Worm (Caenorhabditis elegans) whole organism, L1 larva: ENCODE measurements around the gene F56D2.5.

Source experiments
- C04F5.9 ChIP-seq: sonication (generic microtip); optimal IDR thresholded peaks from 2 replicates; lab custom pipeline; 2016; ENCODE audit warnings: missing genetic modification characterization, missing compliant biosample characterization
- F16B12.6 ChIP-seq: fragments of 150-350 bp; optimal IDR thresholded peaks from 2 replicates; lab custom pipeline; 2014; ENCODE audit warnings: missing biosample characterization, missing genetic modification characterization
- Y116A8C.19 ChIP-seq: sonication (generic microtip); optimal IDR thresholded peaks from 2 replicates; lab custom pipeline; 2016; ENCODE audit warnings: missing compliant biosample characterization, missing genetic modification characterization, borderline replicate concordance
- aha-1 ChIP-seq: fragments of 150-350 bp; optimal IDR thresholded peaks from 2 replicates; lab custom pipeline; 2014; ENCODE audit warnings: missing biosample characterization, missing genetic modification characterization
- alr-1 ChIP-seq: fragments of 200-800 bp; sonication (Bioruptor generic); optimal IDR thresholded peaks from 2 replicates; lab custom pipeline; 2018; ENCODE audit warnings: borderline replicate concordance, mild to moderate bottlenecking, missing genetic modification characterization, missing compliant biosample characterization
- blmp-1 ChIP-seq: fragments of 150-350 bp; optimal IDR thresholded peaks from 2 replicates; lab custom pipeline; 2014; ENCODE audit warnings: missing biosample characterization, missing genetic modification characterization
- ceh-8 ChIP-seq: fragments of 200-800 bp; sonication (Bioruptor generic); optimal IDR thresholded peaks from 2 replicates; lab custom pipeline; 2018; ENCODE audit warnings: mild to moderate bottlenecking, missing genetic modification characterization, moderate library complexity, missing compliant biosample characterization
- ceh-82 ChIP-seq, 3 experiments: fragments of 150-350 bp in 1 of 3; sonication (generic microtip) in 2 of 3; optimal IDR thresholded peaks; 2 replicates each; lab custom pipeline; 2014 to 2017; ENCODE audit warnings: missing biosample characterization in 3 of 3, missing genetic modification characterization in 3 of 3
- ceh-90 ChIP-seq: sonication (generic microtip); optimal IDR thresholded peaks from 2 replicates; lab custom pipeline; 2016; ENCODE audit warnings: missing genetic modification characterization, missing compliant biosample characterization
- dpl-1 ChIP-seq, 3 experiments: fragments of 150-350 bp in 2 of 3; sonication (generic microtip) in 1 of 3; optimal IDR thresholded peaks; 2 replicates each; lab custom pipeline; 2014 to 2017; ENCODE audit warnings: missing biosample characterization in 3 of 3, missing genetic modification characterization in 3 of 3, missing genetic modification reagents in 3 of 3
- elt-3 ChIP-seq, 6 experiments: fragments of 150-350 bp in 1 of 6; sonication (generic microtip); optimal IDR thresholded peaks; 2 replicates each; lab custom pipeline; 2017 to 2018; ENCODE audit warnings: missing biosample characterization in 6 of 6, missing genetic modification characterization in 6 of 6, inconsistent platforms in 1 of 6
- fkh-10 ChIP-seq: sonication (generic microtip); optimal IDR thresholded peaks from 2 replicates; lab custom pipeline; 2017; ENCODE audit warnings: missing biosample characterization, missing genetic modification reagents, missing genetic modification characterization
- fkh-4 ChIP-seq: sonication (generic microtip); optimal IDR thresholded peaks from 2 replicates; lab custom pipeline; 2016; ENCODE audit warnings: missing compliant biosample characterization, missing genetic modification characterization, borderline replicate concordance
- fkh-8 ChIP-seq: sonication (generic microtip); optimal IDR thresholded peaks from 2 replicates; lab custom pipeline; 2016; ENCODE audit warnings: mild to moderate bottlenecking, missing genetic modification characterization, missing compliant biosample characterization
- hlh-4 ChIP-seq: sonication (generic microtip); optimal IDR thresholded peaks from 2 replicates; lab custom pipeline; 2016; ENCODE audit warnings: mild to moderate bottlenecking, missing genetic modification characterization, missing compliant biosample characterization
- hpl-2 ChIP-seq: fragments of 150-350 bp; optimal IDR thresholded peaks from 2 replicates; lab custom pipeline; 2014; ENCODE audit warnings: missing biosample characterization, missing genetic modification reagents, missing genetic modification characterization
- jun-1 ChIP-seq: fragments of 150-350 bp; optimal IDR thresholded peaks from 2 replicates; lab custom pipeline; 2014; ENCODE audit warnings: missing biosample characterization, missing genetic modification reagents, missing genetic modification characterization
- lin-14 ChIP-seq: fragments of 200-800 bp; sonication (Bioruptor generic); optimal IDR thresholded peaks from 2 replicates; lab custom pipeline; 2018; ENCODE audit warnings: mild to moderate bottlenecking, missing genetic modification characterization, moderate library complexity, missing compliant biosample characterization
- lin-15B ChIP-seq: fragments of 150-350 bp; sonication (generic microtip); optimal IDR thresholded peaks from 3 replicates; lab custom pipeline; 2014; ENCODE audit warnings: missing biosample characterization, missing genetic modification characterization
- mdl-1 ChIP-seq, 2 experiments: fragments of 150-350 bp; optimal IDR thresholded peaks; 2 replicates each; lab custom pipeline; 2014 to 2017; ENCODE audit warnings: missing biosample characterization in 2 of 2, missing genetic modification characterization in 2 of 2, inconsistent platforms in 1 of 2
- mef-2 ChIP-seq: fragments of 150-350 bp; optimal IDR thresholded peaks from 2 replicates; lab custom pipeline; 2014; ENCODE audit warnings: missing biosample characterization, missing genetic modification characterization
- nhr-11 ChIP-seq: fragments of 150-350 bp; optimal IDR thresholded peaks from 2 replicates; lab custom pipeline; 2014; ENCODE audit warnings: missing biosample characterization, missing genetic modification characterization
- nhr-12 ChIP-seq: sonication (generic microtip); optimal IDR thresholded peaks from 2 replicates; lab custom pipeline; 2017; ENCODE audit warnings: missing biosample characterization, missing genetic modification characterization
- nhr-20 ChIP-seq: sonication (generic microtip); optimal IDR thresholded peaks from 2 replicates; lab custom pipeline; 2016; ENCODE audit warnings: mild to moderate bottlenecking, missing genetic modification characterization, missing compliant biosample characterization
- nhr-237 ChIP-seq: fragments of 150-350 bp; optimal IDR thresholded peaks from 2 replicates; lab custom pipeline; 2014; ENCODE audit warnings: missing biosample characterization, missing genetic modification characterization
- nhr-28 ChIP-seq: fragments of 150-350 bp; optimal IDR thresholded peaks from 2 replicates; lab custom pipeline; 2014; ENCODE audit warnings: missing biosample characterization, missing genetic modification characterization
- nhr-77 ChIP-seq: fragments of 150-350 bp; optimal IDR thresholded peaks from 2 replicates; lab custom pipeline; 2014; ENCODE audit warnings: missing biosample characterization, missing genetic modification characterization
- nhr-85 ChIP-seq: sonication (generic microtip); peaks from one replicate; lab custom pipeline; 2016; ENCODE audit warnings: missing genetic modification characterization, inconsistent platforms, missing compliant biosample characterization
- nhr-90 ChIP-seq: sonication (generic microtip); optimal IDR thresholded peaks from 2 replicates; lab custom pipeline; 2016; ENCODE audit warnings: mild to moderate bottlenecking, missing genetic modification characterization, missing compliant biosample characterization; ENCODE audit not compliant: poor library complexity
- pag-3 ChIP-seq: sonication (generic microtip); optimal IDR thresholded peaks from 2 replicates; lab custom pipeline; 2017; ENCODE audit warnings: missing genetic modification characterization, mild to moderate bottlenecking, missing compliant biosample characterization, antibody characterized with exemption, borderline replicate concordance; ENCODE audit not compliant: insufficient read depth
- pqm-1 ChIP-seq: sonication (generic microtip); optimal IDR thresholded peaks from 3 replicates; lab custom pipeline; 2017; ENCODE audit warnings: missing biosample characterization, missing genetic modification characterization
- rnt-1 ChIP-seq: sonication (generic microtip); optimal IDR thresholded peaks from 2 replicates; lab custom pipeline; 2016; ENCODE audit warnings: mild to moderate bottlenecking, missing genetic modification characterization, moderate library complexity, missing compliant biosample characterization
- snpc-4 ChIP-seq: fragments of 150-350 bp; optimal IDR thresholded peaks from 2 replicates; lab custom pipeline; 2014; ENCODE audit warnings: missing biosample characterization, missing genetic modification characterization
- snu-23 ChIP-seq: sonication (generic microtip); optimal IDR thresholded peaks from 2 replicates; lab custom pipeline; 2016; ENCODE audit warnings: missing genetic modification characterization, missing compliant biosample characterization
- sox-4 ChIP-seq: sonication (generic microtip); optimal IDR thresholded peaks from 2 replicates; lab custom pipeline; 2016; ENCODE audit warnings: missing genetic modification characterization, missing compliant biosample characterization
- sptf-1 ChIP-seq: fragments of 150-350 bp; optimal IDR thresholded peaks from 2 replicates; lab custom pipeline; 2014; ENCODE audit warnings: missing biosample characterization, missing genetic modification characterization
- sup-37 ChIP-seq: fragments of 200-800 bp; sonication (Bioruptor generic); optimal IDR thresholded peaks from 2 replicates; lab custom pipeline; 2018; ENCODE audit warnings: mild to moderate bottlenecking, missing genetic modification characterization, missing compliant biosample characterization
- swsn-7 ChIP-seq: sonication (generic microtip); optimal IDR thresholded peaks from 2 replicates; lab custom pipeline; 2016; ENCODE audit warnings: missing genetic modification characterization, missing compliant biosample characterization
- unc-30 ChIP-seq: sonication (generic microtip); optimal IDR thresholded peaks from 2 replicates; lab custom pipeline; 2017; ENCODE audit warnings: missing biosample characterization, missing genetic modification characterization
- unc-86 ChIP-seq: sonication (generic microtip); optimal IDR thresholded peaks from 2 replicates; lab custom pipeline; 2016; ENCODE audit warnings: missing genetic modification characterization, missing compliant biosample characterization
- unc-98 ChIP-seq: fragments of 200-800 bp; sonication (Bioruptor generic); IDR thresholded peaks from 2 replicates; pipeline ENCODE4 v1.3.6; 2022; ENCODE audit warnings: missing genetic modification characterization, missing compliant biosample characterization
- vab-15 ChIP-seq: sonication (generic microtip); optimal IDR thresholded peaks from 2 replicates; lab custom pipeline; 2017; ENCODE audit warnings: missing genotype, mild to moderate bottlenecking, missing genetic modification characterization, missing compliant biosample characterization
- xbp-1 ChIP-seq: sonication (generic microtip); optimal IDR thresholded peaks from 2 replicates; lab custom pipeline; 2016; ENCODE audit warnings: missing genetic modification characterization, missing compliant biosample characterization
- ztf-11 ChIP-seq, 2 experiments: sonication (generic microtip); optimal IDR thresholded peaks; 2 replicates each; lab custom pipeline; 2016 to 2017; ENCODE audit warnings: missing genetic modification characterization in 2 of 2, missing biosample characterization in 1 of 2, missing compliant biosample characterization in 1 of 2

The F56D2.5 gene

ce11 chrIII:5621236-5621635 lies 40.0 kb upstream of the F56D2.5 start (continued):
- TF ChIP-seq nhr-20 (tag; lab: Kevin White, UChicago) (peak; percentile 62), jun-1 (tag; lab: Kevin White, UChicago) (peak; percentile 63), F16B12.6 (no peak), nhr-28 (tag; lab: Kevin White, UChicago) (no peak), snu-23 (GFP tag; lab: Kevin White, UChicago) (peak; percentile 69), unc-86 (tag; lab: Kevin White, UChicago) (peak; percentile 68), xbp-1 (peak; percentile 30), ceh-82 (tag; optimal IDR thresholded peaks at IDR 0.05; lab: Kevin White, UChicago) (peak; percentile 49 to 75 (median 65)), snpc-4 (tag; lab: Kevin White, UChicago) (peak; percentile 40), rnt-1 (tag; lab: Kevin White, UChicago) (peak; percentile 72), lin-15B (tag; lab: Kevin White, UChicago) (no peak), dpl-1 (GFP tag; optimal IDR thresholded peaks at IDR 0.05; lab: Kevin White, UChicago) (peak; percentile 2 to 26 (median 12)), mdl-1 (tag; optimal IDR thresholded peaks at IDR 0.05; lab: Kevin White, UChicago) (peak in 1 of 2 experiments; percentile 46), nhr-77 (tag; lab: Kevin White, UChicago) (peak; percentile 59), unc-30 (tag; lab: Kevin White, UChicago) (no peak), ztf-11 (tag; optimal IDR thresholded peaks at IDR 0.05; lab: Kevin White, UChicago) (no peak), sup-37 (no peak), nhr-85 (peak; percentile 66), blmp-1 (tag; lab: Kevin White, UChicago) (peak; percentile 67), nhr-90 (tag; lab: Kevin White, UChicago) (peak; percentile 2), C04F5.9 (tag; lab: Kevin White, UChicago) (no peak)

- TF ChIP-seq pag-3 (no peak), swsn-7 (tag; lab: Kevin White, UChicago) (no peak), sup-37 (no peak), mef-2 (tag; lab: Kevin White, UChicago) (no peak), sox-4 (tag; lab: Kevin White, UChicago) (no peak), C04F5.9 (tag; lab: Kevin White, UChicago) (no peak), nhr-12 (tag; lab: Kevin White, UChicago) (no peak), blmp-1 (tag; lab: Kevin White, UChicago) (peak; percentile 95), unc-98 (GFP tag; lab: Robert Waterston, UW) (no peak), lin-14 (GFP tag; lab: Kevin White, UChicago) (peak; percentile 15), pqm-1 (tag; lab: Kevin White, UChicago) (no peak), nhr-85 (peak; percentile 80)
Observed at ce11 chrIII:5620186-5620585, 39.0 kb upstream of the F56D2.5 start.

ce11 chrIII:5615675-5616074 lies 34.5 kb upstream of the F56D2.5 start:
- TF ChIP-seq nhr-85 (no peak), lin-15B (tag; lab: Kevin White, UChicago) (no peak), elt-3 (tag; optimal IDR thresholded peaks at IDR 0.05; lab: Kevin White, UChicago) (no peak), fkh-8 (no peak)

ce11 chrIII:5614648-5615047 lies 33.4 kb upstream of the F56D2.5 start, which contains the start of gene basl-1:
Gene basl-1, plus strand, starts transcription at chrIII:5614948.
- TF ChIP-seq ceh-8 (GFP tag; lab: Kevin White, UChicago) (no peak), alr-1 (tag; lab: Kevin White, UChicago) (no peak), hpl-2 (GFP tag; lab: Kevin White, UChicago) (no peak), hlh-4 (no peak), sptf-1 (tag; lab: Kevin White, UChicago) (no peak), snu-23 (GFP tag; lab: Kevin White, UChicago) (no peak), aha-1 (tag; lab: Kevin White, UChicago) (no peak), vab-15 (tag; lab: Kevin White, UChicago) (no peak), Y116A8C.19 (tag; lab: Kevin White, UChicago) (no peak), nhr-11 (no peak), sup-37 (no peak), lin-14 (GFP tag; lab: Kevin White, UChicago) (no peak), pqm-1 (tag; lab: Kevin White, UChicago) (no peak), ceh-90 (no peak), fkh-10 (GFP tag; lab: Kevin White, UChicago) (no peak), nhr-237 (tag; lab: Kevin White, UChicago) (no peak), fkh-4 (tag; lab: Kevin White, UChicago) (no peak), blmp-1 (tag; lab: Kevin White, UChicago) (no peak)
- TF ChIP-seq, all 84 proteins: peak for 0
